Worm (Caenorhabditis elegans): Measurements from ENCODE around the gene F26G1.1.
"Not testable (repeated sequence)": the region's sequence is repeated elsewhere in the genome, so short reads cannot be mapped to it uniquely, and the experiment has no call there.

F26G1.1 gene

ce11 chrII:4811986-4812385, 20.6 kb downstream of the F26G1.1 start, which contains the start of gene rig-6:
rig-6 (minus strand) TSS chrII:4812086.
- no peak for TF ChIP-seq elt-4 (tag; optimal IDR thresholded peaks at IDR 0.05)
- no peak for TF ChIP-seq pros-1 (tag; optimal IDR thresholded peaks at IDR 0.05)
- TF ChIP-seq nfya-1 (tag; optimal IDR thresholded peaks at IDR 0.05), result no peak
- TF ChIP-seq sox-2 (GFP tag; IDR thresholded peaks at IDR 0.05), result no peak
- no peak for TF ChIP-seq ceh-18 (tag; optimal IDR thresholded peaks at IDR 0.05)
- TF ChIP-seq nhr-11 (tag; optimal IDR thresholded peaks at IDR 0.05), result no peak
- TF ChIP-seq unc-42 (tag; optimal IDR thresholded peaks at IDR 0.05), result no peak
- no peak for TF ChIP-seq T23F11.4 (GFP tag; optimal IDR thresholded peaks at IDR 0.05)
- no peak for TF ChIP-seq F13H6.1 (tag; optimal IDR thresholded peaks at IDR 0.05)

ce11 chrII:4815356-4815755, 23.9 kb downstream of the F26G1.1 start:
- TF ChIP-seq ceh-34 (tag; optimal IDR thresholded peaks at IDR 0.05) (peak; percentile 94), dve-1 (tag; optimal IDR thresholded peaks at IDR 0.05) (no peak)

ce11 chrII:4818780-4819179, 27.4 kb downstream of the F26G1.1 start:
- TF ChIP-seq elt-2 (tag; optimal IDR thresholded peaks at IDR 0.05), result no peak
- no peak for TF ChIP-seq ztf-16 (tag; optimal IDR thresholded peaks at IDR 0.05)
- no peak for TF ChIP-seq C38D4.7 (GFP tag; optimal IDR thresholded peaks at IDR 0.05)
- no peak for TF ChIP-seq fkh-6 (tag; optimal IDR thresholded peaks at IDR 0.05)
- TF ChIP-seq elt-4 (tag; optimal IDR thresholded peaks at IDR 0.05), result no peak
- TF ChIP-seq unc-42 (tag; optimal IDR thresholded peaks at IDR 0.05), result no peak
- no peak for TF ChIP-seq ceh-48 (tag; optimal IDR thresholded peaks at IDR 0.05)
- TF ChIP-seq ceh-34 (tag; optimal IDR thresholded peaks at IDR 0.05), result no peak
- no peak for TF ChIP-seq hlh-6 (tag; optimal IDR thresholded peaks at IDR 0.05)
- no peak for TF ChIP-seq pha-4 (tag; optimal IDR thresholded peaks at IDR 0.05)
- no peak for TF ChIP-seq fax-1 (tag; optimal IDR thresholded peaks at IDR 0.05)
- no peak for TF ChIP-seq F13H6.1 (tag; optimal IDR thresholded peaks at IDR 0.05)
- no peak for TF ChIP-seq odd-2 (tag; optimal IDR thresholded peaks at IDR 0.05)
- TF ChIP-seq ceh-2 (tag; optimal IDR thresholded peaks at IDR 0.05), result no peak
- TF ChIP-seq K02D7.2 (tag; optimal IDR thresholded peaks at IDR 0.05), result no peak
- no peak for TF ChIP-seq sdc-2 (tag; optimal IDR thresholded peaks at IDR 0.05)
- no peak for TF ChIP-seq fkh-10 (GFP tag; optimal IDR thresholded peaks at IDR 0.05)
- TF ChIP-seq ets-4 (tag; optimal IDR thresholded peaks at IDR 0.05), result no peak
- no peak for TF ChIP-seq ceh-45 (GFP tag; IDR thresholded peaks at IDR 0.05)
- TF ChIP-seq pag-3 (tag; optimal IDR thresholded peaks at IDR 0.05; ENCODE audit: borderline replicate concordance), result no peak

- TF ChIP-seq syd-9 (tag; optimal IDR thresholded peaks at IDR 0.05), result no peak
- TF ChIP-seq K09A11.1 (tag; optimal IDR thresholded peaks at IDR 0.05; ENCODE audit: insufficient read depth), result no peak
- peak; percentile 15 for TF ChIP-seq elt-2 (tag; optimal IDR thresholded peaks at IDR 0.05)
Measured at ce11 chrII:4821739-4822138, 30.3 kb downstream of the F26G1.1 start, which contains the start of gene lact-5. lact-5 (minus strand) TSS chrII:4821739.

- no peak for TF ChIP-seq pax-1 (tag; optimal IDR thresholded peaks at IDR 0.05)
- TF ChIP-seq ceh-30 (tag; optimal IDR thresholded peaks at IDR 0.05), result no peak
- TF ChIP-seq elt-2 (tag; optimal IDR thresholded peaks at IDR 0.05), result peak; percentile 60
- TF ChIP-seq ceh-2 (tag; optimal IDR thresholded peaks at IDR 0.05), result no peak
Measured at ce11 chrII:4822610-4823009, 31.2 kb downstream of the F26G1.1 start.

ce11 chrII:4825133-4825532, 33.7 kb downstream of the F26G1.1 start, which contains the start of the genes C33F10.8 and msp-40:
C33F10.8 (minus strand) TSS chrII:4825233.
msp-40 (plus strand) TSS chrII:4825414.
- not testable (repeated sequence) for TF ChIP-seq pag-3 (tag; optimal IDR thresholded peaks at IDR 0.05; ENCODE audit: borderline replicate concordance); ama-1 (optimal IDR thresholded peaks at IDR 0.05); fkh-6 (tag; optimal IDR thresholded peaks at IDR 0.05)
